Fruit fly (Drosophila melanogaster) whole organism, embryonic: ENCODE data around the gene CkIIalpha-i3.

ENCODE experiments used
- Abd-B ChIP-seq: fragments of 200-800 bp; sonication (Bioruptor generic); optimal IDR thresholded peaks from 2 replicates; lab custom pipeline; 2018; ENCODE audit warnings: missing biosample characterization, mild to moderate bottlenecking, missing genetic modification characterization, moderate library complexity
- Atf6 ChIP-seq: fragments of 200-800 bp; sonication (Bioruptor generic); IDR thresholded peaks from 2 replicates; pipeline ENCODE4 v1.3.6; 2022; ENCODE audit warnings: missing biosample characterization, missing genetic modification characterization
- B-H2 ChIP-seq: fragments of 200-800 bp; sonication (Bioruptor generic); optimal IDR thresholded peaks from 2 replicates; lab custom pipeline; 2018; ENCODE audit warnings: missing biosample characterization, mild to moderate bottlenecking, missing genetic modification characterization
- CG10267 ChIP-seq: fragments of 200-800 bp; sonication (Bioruptor generic); optimal IDR thresholded peaks from 2 replicates; lab custom pipeline; 2018; ENCODE audit warnings: missing biosample characterization, mild to moderate bottlenecking, missing genetic modification characterization, moderate library complexity
- CG10959 ChIP-seq: fragments of 200-800 bp; sonication (Bioruptor generic); IDR thresholded peaks from 2 replicates; pipeline ENCODE4 v1.3.6; 2022; ENCODE audit warnings: missing biosample characterization, missing genetic modification characterization
- CG12769 ChIP-seq: fragments of 200-800 bp; sonication (Bioruptor generic); optimal IDR thresholded peaks from 2 replicates; lab custom pipeline; 2019; ENCODE audit warnings: missing biosample characterization, mild to moderate bottlenecking, missing genetic modification characterization, moderate library complexity
- CG15479 ChIP-seq: fragments of 200-800 bp; sonication (Bioruptor generic); optimal IDR thresholded peaks from 3 replicates; lab custom pipeline; 2019; ENCODE audit warnings: missing biosample characterization, mild to moderate bottlenecking, missing genetic modification characterization, moderate library complexity
- CG2116 ChIP-seq: fragments of 200-800 bp; sonication (Bioruptor generic); optimal IDR thresholded peaks from 3 replicates; lab custom pipeline; 2018; ENCODE audit warnings: missing biosample characterization, mild to moderate bottlenecking, missing genetic modification characterization
- CG2199 ChIP-seq: fragments of 200-800 bp; sonication (Bioruptor generic); IDR thresholded peaks from 3 replicates; pipeline ENCODE4 v1.3.6; 2022; ENCODE audit warnings: missing biosample characterization, missing genetic modification characterization
- CG2678 ChIP-seq: fragments of 200-800 bp; sonication (Bioruptor generic); optimal IDR thresholded peaks from 3 replicates; lab custom pipeline; 2019; ENCODE audit warnings: missing biosample characterization, mild to moderate bottlenecking, missing genetic modification characterization, moderate library complexity
- CG2875 ChIP-seq: fragments of 200-800 bp; sonication (Bioruptor generic); optimal IDR thresholded peaks from 2 replicates; lab custom pipeline; 2017; ENCODE audit warnings: missing biosample characterization, mild to moderate bottlenecking, missing genetic modification characterization, missing genetic modification reagents
- CG31388 ChIP-seq: fragments of 200-800 bp; sonication (Bioruptor generic); optimal IDR thresholded peaks from 2 replicates; lab custom pipeline; 2016; ENCODE audit warnings: missing biosample characterization, missing genetic modification characterization
- CG33213 ChIP-seq: fragments of 200-800 bp; sonication (Bioruptor generic); optimal IDR thresholded peaks from 3 replicates; lab custom pipeline; 2016; ENCODE audit warnings: missing biosample characterization, missing genetic modification characterization
- CG4360 ChIP-seq: fragments of 200-800 bp; sonication (Bioruptor generic); IDR thresholded peaks from 2 replicates; pipeline ENCODE4 v1.3.6; 2022; ENCODE audit warnings: missing biosample characterization, missing genetic modification characterization
- CG4404 ChIP-seq: fragments of 200-800 bp; sonication (Bioruptor generic); IDR thresholded peaks from 2 replicates; pipeline ENCODE4 v1.3.6; 2022; ENCODE audit warnings: missing biosample characterization, missing genetic modification characterization
- CG4617 ChIP-seq: fragments of 200-800 bp; sonication (Bioruptor generic); optimal IDR thresholded peaks from 3 replicates; lab custom pipeline; 2016; ENCODE audit warnings: missing biosample characterization, missing genetic modification characterization, borderline replicate concordance
- CG7556 ChIP-seq: fragments of 200-800 bp; sonication (Bioruptor generic); optimal IDR thresholded peaks from 2 replicates; lab custom pipeline; 2017; ENCODE audit warnings: missing biosample characterization, mild to moderate bottlenecking, missing genetic modification characterization
- CG8478 ChIP-seq: fragments of >200 bp; optimal IDR thresholded peaks from 2 replicates; lab custom pipeline; 2018
- CHES-1-like ChIP-seq: fragments of 200-800 bp; sonication (Bioruptor generic); optimal IDR thresholded peaks from 2 replicates; lab custom pipeline; 2016; ENCODE audit warnings: missing biosample characterization, missing genetic modification characterization
- Dip3 ChIP-seq: fragments of 200-800 bp; sonication (Bioruptor generic); optimal IDR thresholded peaks from 3 replicates; lab custom pipeline; 2016; ENCODE audit warnings: missing biosample characterization, missing genetic modification characterization
- Dref ChIP-seq: fragments of 200-800 bp; sonication (Bioruptor generic); IDR thresholded peaks from 2 replicates; pipeline ENCODE4 v1.3.6; 2022; ENCODE audit warnings: missing biosample characterization, missing genetic modification characterization
- Elba2 ChIP-seq: fragments of 200-800 bp; sonication (Bioruptor generic); optimal IDR thresholded peaks from 3 replicates; lab custom pipeline; 2016; ENCODE audit warnings: missing biosample characterization, missing genetic modification characterization
- Fer1 ChIP-seq: fragments of 200-800 bp; sonication (Bioruptor generic); optimal IDR thresholded peaks from 2 replicates; lab custom pipeline; 2017; ENCODE audit warnings: missing biosample characterization, mild to moderate bottlenecking, missing genetic modification characterization
- Gsc ChIP-seq: fragments of 200-800 bp; sonication (Bioruptor generic); IDR thresholded peaks from 2 replicates; pipeline ENCODE4 v1.3.6; 2022; ENCODE audit warnings: missing biosample characterization, missing genetic modification characterization
- H2.0 ChIP-seq: fragments of 200-800 bp; sonication (Bioruptor generic); IDR thresholded peaks from 2 replicates; pipeline ENCODE4 v1.3.6; 2022; ENCODE audit warnings: missing biosample characterization, missing genetic modification characterization
- HLH3B ChIP-seq: fragments of 200-800 bp; sonication (Bioruptor generic); IDR thresholded peaks from 2 replicates; pipeline ENCODE4 v1.3.6; 2022; ENCODE audit warnings: missing biosample characterization, missing genetic modification characterization
- HLH54F ChIP-seq: fragments of 200-800 bp; sonication (Bioruptor generic); optimal IDR thresholded peaks from 3 replicates; lab custom pipeline; 2016; ENCODE audit warnings: missing biosample characterization, missing genetic modification characterization
- HLHmδ ChIP-seq: fragments of 200-800 bp; sonication (Bioruptor generic); optimal IDR thresholded peaks from 2 replicates; lab custom pipeline; 2018; ENCODE audit warnings: missing biosample characterization, mild to moderate bottlenecking, missing genetic modification characterization, moderate library complexity
- Hr51 ChIP-seq, 2 experiments: fragments of 200-800 bp; sonication (Bioruptor generic); optimal IDR thresholded peaks; 2 replicates in 1 of 2; 3 replicates in 1 of 2; lab custom pipeline; 2016 to 2018; ENCODE audit warnings: missing biosample characterization in 2 of 2, missing genetic modification characterization in 2 of 2, mild to moderate bottlenecking in 1 of 2, moderate library complexity in 1 of 2
- Mrtf ChIP-seq: fragments of 200-800 bp; sonication (Bioruptor generic); IDR thresholded peaks from 3 replicates; pipeline ENCODE4 v1.3.6; 2022; ENCODE audit warnings: missing biosample characterization, missing genetic modification characterization
- az2 ChIP-seq: fragments of 200-800 bp; sonication (Bioruptor generic); optimal IDR thresholded peaks from 3 replicates; lab custom pipeline; 2016; ENCODE audit warnings: missing biosample characterization, missing genetic modification characterization
- bowl ChIP-seq: fragments of 200-800 bp; sonication (Bioruptor generic); IDR thresholded peaks from 2 replicates; pipeline ENCODE4 v1.3.6; 2022; ENCODE audit warnings: missing biosample characterization, missing genetic modification characterization
- caup ChIP-seq: fragments of 200-800 bp; sonication (Bioruptor generic); optimal IDR thresholded peaks from 3 replicates; lab custom pipeline; 2017; ENCODE audit warnings: missing biosample characterization, mild to moderate bottlenecking, missing genetic modification characterization, moderate library complexity; ENCODE audit not compliant: severe bottlenecking
- danr ChIP-seq: fragments of 200-800 bp; sonication (Bioruptor generic); IDR thresholded peaks from 2 replicates; pipeline ENCODE4 v1.3.6; 2022; ENCODE audit warnings: missing biosample characterization, missing genetic modification characterization
- dysf ChIP-seq: fragments of 200-800 bp; sonication (Bioruptor generic); IDR thresholded peaks from 3 replicates; pipeline ENCODE4 v1.3.6; 2022; ENCODE audit warnings: missing biosample characterization, missing genetic modification characterization
- en ChIP-seq: fragments of 200-800 bp; sonication (Bioruptor generic); optimal IDR thresholded peaks from 2 replicates; lab custom pipeline; 2016; ENCODE audit warnings: missing biosample characterization, missing genetic modification characterization
- h ChIP-seq: fragments of >200 bp; optimal IDR thresholded peaks from 2 replicates; lab custom pipeline; 2017
- ham ChIP-seq: fragments of 200-800 bp; sonication (Bioruptor generic); IDR thresholded peaks from 2 replicates; pipeline ENCODE4 v1.3.6; 2022; ENCODE audit warnings: missing biosample characterization, missing genetic modification characterization
- hbn ChIP-seq: fragments of 200-800 bp; sonication (Bioruptor generic); IDR thresholded peaks from 2 replicates; pipeline ENCODE4 v1.3.6; 2022; ENCODE audit warnings: missing biosample characterization, missing genetic modification characterization; ENCODE audit not compliant: partially characterized antibody
- jigr1 ChIP-seq: fragments of 200-800 bp; sonication (Bioruptor generic); IDR thresholded peaks from 3 replicates; pipeline ENCODE4 v1.3.6; 2022; ENCODE audit warnings: missing biosample characterization, missing genetic modification characterization
- mld ChIP-seq: fragments of 200-800 bp; sonication (Bioruptor generic); IDR thresholded peaks from 3 replicates; pipeline ENCODE4 v1.3.6; 2022; ENCODE audit warnings: missing biosample characterization, missing genetic modification characterization; ENCODE audit not compliant: partially characterized antibody
- nmo ChIP-seq: fragments of 200-800 bp; sonication (Bioruptor generic); optimal IDR thresholded peaks from 2 replicates; lab custom pipeline; 2018; ENCODE audit warnings: missing biosample characterization, mild to moderate bottlenecking, missing genetic modification characterization, moderate library complexity
- onecut ChIP-seq: fragments of 200-800 bp; sonication (Bioruptor generic); IDR thresholded peaks from 2 replicates; pipeline ENCODE4 v1.3.6; 2022; ENCODE audit warnings: missing biosample characterization, missing genetic modification characterization
- org-1 ChIP-seq: fragments of 200-800 bp; sonication (Bioruptor generic); optimal IDR thresholded peaks from 2 replicates; lab custom pipeline; 2017; ENCODE audit warnings: missing biosample characterization, missing genetic modification characterization
- otp ChIP-seq: fragments of 200-800 bp; sonication (Bioruptor generic); IDR thresholded peaks from 3 replicates; pipeline ENCODE4, ENCODE4 v1.3.6; 2022; ENCODE audit warnings: missing biosample characterization, missing genetic modification characterization
- schlank ChIP-seq: fragments of 200-800 bp; sonication (Bioruptor generic); optimal IDR thresholded peaks from 2 replicates; lab custom pipeline; 2018; ENCODE audit warnings: missing biosample characterization, mild to moderate bottlenecking, missing genetic modification characterization
- tll ChIP-seq, 2 experiments: fragments of 200-800 bp in 1 of 2; fragments of >200 bp in 1 of 2; sonication (Bioruptor generic) in 1 of 2; optimal IDR thresholded peaks; 2 replicates each; lab custom pipeline; 2017 to 2019; ENCODE audit warnings: missing biosample characterization in 2 of 2, missing genetic modification characterization in 2 of 2, mild to moderate bottlenecking in 1 of 2, moderate library complexity in 1 of 2
- toy ChIP-seq: fragments of 200-800 bp; sonication (Bioruptor generic); IDR thresholded peaks from 2 replicates; pipeline ENCODE4 v1.3.6; 2022; ENCODE audit warnings: missing biosample characterization, missing genetic modification characterization
- vfl ChIP-seq: fragments of 200-800 bp; sonication (Bioruptor generic); optimal IDR thresholded peaks from 2 replicates; lab custom pipeline; 2016; ENCODE audit warnings: missing biosample characterization, missing genetic modification characterization
- vvl ChIP-seq: fragments of 200-800 bp; sonication (Bioruptor generic); IDR thresholded peaks from 2 replicates; pipeline ENCODE4 v1.3.6; 2022; ENCODE audit warnings: missing biosample characterization, missing genetic modification characterization

Gene CkIIalpha-i3

DNA sequence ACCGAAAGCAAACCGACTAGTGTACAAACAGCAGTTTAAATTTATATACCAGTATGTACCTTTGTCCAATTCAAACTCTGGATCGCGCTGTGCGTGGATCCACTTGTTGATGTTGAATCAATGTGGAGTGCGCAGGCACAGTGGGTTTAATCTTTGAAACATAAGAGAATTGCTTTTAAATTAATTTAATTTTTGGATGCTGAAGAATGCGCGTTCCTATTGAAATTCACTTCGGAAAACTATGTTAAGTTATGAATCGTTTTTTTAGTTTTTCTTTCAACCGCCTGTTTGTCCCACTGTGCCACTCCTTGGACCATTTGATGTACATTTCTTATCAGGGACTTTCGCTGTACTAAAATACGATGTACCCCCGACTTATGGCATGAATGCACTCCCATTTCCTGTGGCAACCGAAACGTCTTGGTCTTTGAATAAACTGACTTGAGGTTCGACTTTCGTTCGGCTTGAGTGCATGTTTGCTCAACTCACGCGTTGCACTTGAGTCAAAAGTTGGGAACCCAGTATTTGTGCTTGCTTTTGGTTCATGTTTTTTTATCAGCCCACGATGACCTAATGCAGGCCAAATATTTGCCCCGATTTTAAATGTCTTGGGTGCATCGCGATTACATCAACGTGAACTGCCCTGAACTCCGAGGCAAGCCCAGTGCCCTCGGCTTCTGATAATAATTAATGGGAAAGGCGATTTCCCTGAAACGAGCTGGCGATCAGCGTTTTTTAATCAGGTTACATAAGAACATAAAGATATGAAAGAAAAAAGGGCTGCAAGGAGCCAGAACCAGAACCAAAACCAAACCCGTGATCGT lies 14.3 kb upstream of the CkIIalpha-i3 start (continued):
- TF ChIP-seq Atf6: peak; percentile 70; the same call in 1 of the 2 replicates
- TF ChIP-seq Dip3 (GFP tag; lab: Kevin White, UChicago): peak; percentile 26
- peak; percentile 34 for TF ChIP-seq schlank (tag; lab: Kevin White, UChicago)
- TF ChIP-seq CG33213 (GFP tag; lab: Kevin White, UChicago): peak; percentile 95
- peak; percentile 68 for TF ChIP-seq HLH54F
- TF ChIP-seq toy (GFP tag; lab: Robert Waterston, UW): peak; percentile 70
- peak; percentile 95 for TF ChIP-seq en (GFP tag; lab: Kevin White, UChicago)
- TF ChIP-seq az2 (GFP tag; lab: Kevin White, UChicago): peak; percentile 95
- TF ChIP-seq Elba2 (GFP tag; lab: Kevin White, UChicago): peak; percentile 76
- TF ChIP-seq hbn (GFP tag; lab: Robert Waterston, UW): no peak
- TF ChIP-seq Hr51 (GFP tag; optimal IDR thresholded peaks at IDR 0.05; lab: Kevin White, UChicago): peak; percentile 78 to 90
- TF ChIP-seq bowl (GFP tag; lab: Robert Waterston, UW): peak; percentile 81
- peak; percentile 95 for TF ChIP-seq CG4404
- peak in 1 of 2 experiments; percentile 59 for TF ChIP-seq tll (GFP tag; optimal IDR thresholded peaks at IDR 0.05; lab: Kevin White, UChicago)
- peak; percentile 98 for TF ChIP-seq CG10959 (GFP tag; lab: Robert Waterston, UW)
- TF ChIP-seq CG4617 (GFP tag; lab: Kevin White, UChicago): peak; percentile 72
- TF ChIP-seq dysf: peak; percentile 87
- TF ChIP-seq H2.0 (GFP tag; lab: Robert Waterston, UW): peak; percentile 92
- peak; percentile 96 for TF ChIP-seq CG7556 (GFP tag; lab: Kevin White, UChicago)
- TF ChIP-seq CG31388 (GFP tag; lab: Kevin White, UChicago): peak; percentile 86
- peak; percentile 67 for TF ChIP-seq CG2116 (GFP tag; lab: Kevin White, UChicago)
- peak; percentile 58 for TF ChIP-seq Fer1 (GFP tag; lab: Kevin White, UChicago)
- peak; percentile 82 for TF ChIP-seq Abd-B (GFP tag; lab: Kevin White, UChicago)
- TF ChIP-seq CG2199 (GFP tag; lab: Robert Waterston, UW): peak; percentile 97
- TF ChIP-seq CG8478: no peak
- no peak for TF ChIP-seq B-H2 (GFP tag; lab: Kevin White, UChicago)
- peak; percentile 62 for TF ChIP-seq caup
- peak; percentile 90 for TF ChIP-seq CHES-1-like (GFP tag; lab: Kevin White, UChicago)
- peak; percentile 97 for TF ChIP-seq vvl (GFP tag; lab: Robert Waterston, UW)
- peak; percentile 95 for TF ChIP-seq nmo (GFP tag; lab: Kevin White, UChicago)
- peak; percentile 90 for TF ChIP-seq CG2678 (tag; lab: Kevin White, UChicago)
- TF ChIP-seq h (lab: Kevin White, UChicago): no peak
- TF ChIP-seq CG2875 (GFP tag; lab: Kevin White, UChicago): peak; percentile 98
- peak; percentile 88 for TF ChIP-seq Gsc
- TF ChIP-seq onecut (GFP tag; lab: Robert Waterston, UW): peak; percentile 92
- peak; percentile 76 for TF ChIP-seq CG15479 (GFP tag; lab: Kevin White, UChicago)
- peak; percentile 87; the same call in 2 of the 3 replicates for TF ChIP-seq jigr1
- peak; percentile 79 for TF ChIP-seq vfl
- TF ChIP-seq ham: no peak
- peak; percentile 87 for TF ChIP-seq danr (GFP tag; lab: Robert Waterston, UW)
- TF ChIP-seq HLH3B: peak; percentile 91
- peak; percentile 58 for TF ChIP-seq CG12769 (tag; lab: Kevin White, UChicago)
- peak; percentile 98 for TF ChIP-seq otp (GFP tag; lab: Robert Waterston, UW)
- TF ChIP-seq mld (GFP tag; lab: Robert Waterston, UW): no peak
- peak; percentile 86 for TF ChIP-seq CG4360
- peak; percentile 88 for TF ChIP-seq Mrtf (GFP tag; lab: Robert Waterston, UW)
- TF ChIP-seq HLHmδ (GFP tag; lab: Kevin White, UChicago): peak; percentile 80
- TF ChIP-seq org-1: peak; percentile 94
- TF ChIP-seq Dref (GFP tag; lab: Robert Waterston, UW): no peak
- peak; percentile 92 for TF ChIP-seq CG10267 (tag; lab: Kevin White, UChicago)
